Worm (Caenorhabditis elegans) whole organism, late embryonic: ENCODE data around the gene hdl-2.

ENCODE experiments used
- F13H6.1 ChIP-seq: sonication (generic microtip); optimal IDR thresholded peaks from 2 replicates; lab custom pipeline; 2016; ENCODE audit warnings: missing genetic modification characterization, missing compliant biosample characterization
- K02D7.2 ChIP-seq: sonication (generic microtip); optimal IDR thresholded peaks from 2 replicates; lab custom pipeline; 2017; ENCODE audit warnings: mild to moderate bottlenecking, missing genetic modification characterization, missing compliant biosample characterization
- Y22D7AL.16 ChIP-seq: sonication (generic microtip); optimal IDR thresholded peaks from 2 replicates; lab custom pipeline; 2016; ENCODE audit warnings: missing genetic modification characterization, missing compliant biosample characterization
- ama-1 ChIP-seq: fragments of 150-350 bp; optimal IDR thresholded peaks from 2 replicates; lab custom pipeline; 2014
- ceh-14 ChIP-seq: sonication (generic microtip); optimal IDR thresholded peaks from 2 replicates; lab custom pipeline; 2016; ENCODE audit warnings: missing genotype, missing genetic modification characterization, missing compliant biosample characterization
- ceh-18 ChIP-seq: sonication (generic microtip); optimal IDR thresholded peaks from 2 replicates; lab custom pipeline; 2016; ENCODE audit warnings: missing genetic modification characterization, missing compliant biosample characterization
- ceh-19 ChIP-seq: fragments of 200-800 bp; sonication (Bioruptor generic); optimal IDR thresholded peaks from 2 replicates; lab custom pipeline; 2018; ENCODE audit warnings: mild to moderate bottlenecking, missing genetic modification characterization, missing compliant biosample characterization
- ceh-24 ChIP-seq: sonication (generic microtip); optimal IDR thresholded peaks from 2 replicates; lab custom pipeline; 2016; ENCODE audit warnings: mild to moderate bottlenecking, missing genetic modification characterization, missing compliant biosample characterization
- ceh-31 ChIP-seq: sonication (generic microtip); optimal IDR thresholded peaks from 2 replicates; lab custom pipeline; 2016; ENCODE audit warnings: missing genetic modification characterization, missing compliant biosample characterization
- ceh-34 ChIP-seq: sonication (generic microtip); optimal IDR thresholded peaks from 2 replicates; lab custom pipeline; 2016; ENCODE audit warnings: mild to moderate bottlenecking, missing genetic modification characterization, missing compliant biosample characterization
- ceh-45 ChIP-seq: fragments of 200-800 bp; sonication (Bioruptor generic); IDR thresholded peaks from 2 replicates; pipeline ENCODE4 v1.3.6; 2022; ENCODE audit warnings: missing genetic modification reagents, missing genetic modification characterization, missing compliant biosample characterization
- ceh-48 ChIP-seq: sonication (generic microtip); optimal IDR thresholded peaks from 2 replicates; lab custom pipeline; 2016; ENCODE audit warnings: missing genetic modification characterization, inconsistent platforms, missing compliant biosample characterization
- ceh-6 ChIP-seq: fragments of 200-800 bp; sonication (Bioruptor generic); optimal IDR thresholded peaks from 2 replicates; lab custom pipeline; 2018; ENCODE audit warnings: mild to moderate bottlenecking, missing genetic modification characterization, missing compliant biosample characterization
- che-1 ChIP-seq: sonication (generic microtip); optimal IDR thresholded peaks from 2 replicates; lab custom pipeline; 2016; ENCODE audit warnings: mild to moderate bottlenecking, missing genetic modification characterization, missing compliant biosample characterization
- fkh-6 ChIP-seq: sonication (generic microtip); optimal IDR thresholded peaks from 2 replicates; lab custom pipeline; 2016; ENCODE audit warnings: missing genetic modification characterization, missing compliant biosample characterization
- hlh-15 ChIP-seq: sonication (generic microtip); optimal IDR thresholded peaks from 2 replicates; lab custom pipeline; 2016; ENCODE audit warnings: missing genetic modification characterization, missing compliant biosample characterization
- hlh-30 ChIP-seq: sonication (generic microtip); optimal IDR thresholded peaks from 2 replicates; lab custom pipeline; 2017; ENCODE audit warnings: antibody characterized with exemption, missing genetic modification characterization, missing compliant biosample characterization; ENCODE audit not compliant: insufficient read depth
- hlh-8 ChIP-seq: sonication (generic microtip); optimal IDR thresholded peaks from 2 replicates; lab custom pipeline; 2016; ENCODE audit warnings: missing genotype, missing genetic modification characterization, missing compliant biosample characterization
- lim-6 ChIP-seq: sonication (generic microtip); optimal IDR thresholded peaks from 2 replicates; lab custom pipeline; 2016; ENCODE audit warnings: missing genetic modification characterization, missing compliant biosample characterization
- lin-11 ChIP-seq: fragments of 200-800 bp; sonication (Bioruptor generic); optimal IDR thresholded peaks from 2 replicates; lab custom pipeline; 2018; ENCODE audit warnings: mild to moderate bottlenecking, missing genetic modification characterization, missing compliant biosample characterization
- nfya-1 ChIP-seq: sonication (generic microtip); optimal IDR thresholded peaks from 2 replicates; lab custom pipeline; 2017; ENCODE audit warnings: missing genetic modification characterization, mild to moderate bottlenecking, missing compliant biosample characterization, antibody characterized with exemption, moderate library complexity
- nhr-232 ChIP-seq: sonication (generic microtip); optimal IDR thresholded peaks from 2 replicates; lab custom pipeline; 2016; ENCODE audit warnings: missing genetic modification characterization, missing compliant biosample characterization
- npax-4 ChIP-seq: sonication (generic microtip); optimal IDR thresholded peaks from 2 replicates; lab custom pipeline; 2016; ENCODE audit warnings: missing genetic modification characterization, missing compliant biosample characterization
- pat-9 ChIP-seq: fragments of 200-800 bp; sonication (Bioruptor generic); optimal IDR thresholded peaks from 2 replicates; lab custom pipeline; 2018; ENCODE audit warnings: mild to moderate bottlenecking, missing genetic modification characterization, moderate library complexity, missing compliant biosample characterization
- pax-1 ChIP-seq: fragments of 150-350 bp; optimal IDR thresholded peaks from 2 replicates; lab custom pipeline; 2014; ENCODE audit warnings: missing biosample characterization, missing genetic modification characterization
- pha-2 ChIP-seq: sonication (generic microtip); optimal IDR thresholded peaks from 2 replicates; lab custom pipeline; 2017; ENCODE audit warnings: mild to moderate bottlenecking, missing genetic modification characterization, missing compliant biosample characterization
- pha-4 ChIP-seq: fragments of 150-350 bp; optimal IDR thresholded peaks from 2 replicates; lab custom pipeline; 2018; ENCODE audit warnings: missing biosample characterization, missing genetic modification reagents, missing genetic modification characterization
- pqm-1 ChIP-seq: sonication (generic microtip); optimal IDR thresholded peaks from 2 replicates; lab custom pipeline; 2016; ENCODE audit warnings: missing genetic modification characterization, missing compliant biosample characterization
- ref-2 ChIP-seq: sonication (generic microtip); optimal IDR thresholded peaks from 2 replicates; lab custom pipeline; 2016; ENCODE audit warnings: missing genetic modification characterization, missing compliant biosample characterization
- rnt-1 ChIP-seq: sonication (generic microtip); optimal IDR thresholded peaks from 2 replicates; lab custom pipeline; 2016; ENCODE audit warnings: missing genetic modification characterization, missing compliant biosample characterization
- tbx-2 ChIP-seq: sonication (generic microtip); optimal IDR thresholded peaks from 2 replicates; lab custom pipeline; 2016; ENCODE audit warnings: missing genetic modification characterization, missing compliant biosample characterization
- ttx-3 ChIP-seq: sonication (generic microtip); optimal IDR thresholded peaks from 2 replicates; lab custom pipeline; 2016; ENCODE audit warnings: missing genetic modification reagents, missing genetic modification characterization, missing compliant biosample characterization
- unc-3 ChIP-seq, 2 experiments: fragments of 200-800 bp in 1 of 2; sonication (Bioruptor generic) in 1 of 2; sonication (generic microtip) in 1 of 2; conservative IDR thresholded peaks in 1 of 2; optimal IDR thresholded peaks in 1 of 2; 2 replicates each; pipeline versions ENCODE4 v1.3.6 to Lab custom; 2016 to 2022; ENCODE audit warnings: missing compliant biosample characterization in 2 of 2, missing genetic modification characterization in 2 of 2, missing genetic modification reagents in 1 of 2
- unc-42 ChIP-seq: sonication (generic microtip); optimal IDR thresholded peaks from 2 replicates; lab custom pipeline; 2016; ENCODE audit warnings: missing genotype, missing genetic modification characterization, missing compliant biosample characterization
- unc-55 ChIP-seq: sonication (generic microtip); optimal IDR thresholded peaks from 2 replicates; lab custom pipeline; 2017; ENCODE audit warnings: missing biosample characterization, missing genetic modification reagents, missing genetic modification characterization
- zip-5 ChIP-seq: sonication (generic microtip); optimal IDR thresholded peaks from 2 replicates; lab custom pipeline; 2016; ENCODE audit warnings: missing genetic modification characterization, missing compliant biosample characterization
- ztf-16 ChIP-seq: sonication (generic microtip); optimal IDR thresholded peaks from 2 replicates; lab custom pipeline; 2017; ENCODE audit warnings: missing genetic modification characterization, missing compliant biosample characterization

The hdl-2 gene

ce11 chrIV:8892558-8892957 is 18.6 kb downstream of the hdl-2 start, which contains the start of gene C27B7.2:
TSS of gene C27B7.2 (plus strand) at chrIV:8892858.
- TF ChIP-seq ama-1 (lab: Kevin White, UChicago) (no peak), zip-5 (tag; lab: Kevin White, UChicago) (no peak), nfya-1 (no peak), ceh-45 (no peak), ztf-16 (tag; lab: Kevin White, UChicago) (no peak), ttx-3 (tag; lab: Kevin White, UChicago) (no peak), ceh-6 (GFP tag; lab: Kevin White, UChicago) (no peak), che-1 (tag; lab: Kevin White, UChicago) (no peak), pat-9 (tag; lab: Kevin White, UChicago) (no peak), nhr-232 (tag; lab: Kevin White, UChicago) (no peak), Y22D7AL.16 (tag; lab: Kevin White, UChicago) (no peak), hlh-15 (tag; lab: Kevin White, UChicago) (no peak), pha-2 (no peak), ceh-14 (tag; lab: Kevin White, UChicago) (no peak), unc-3 (GFP tag; conservative IDR thresholded peaks at IDR 0.05; lab: Robert Waterston, UW) (no peak), unc-3 (tag; optimal IDR thresholded peaks at IDR 0.05; lab: Kevin White, UChicago) (no peak), pqm-1 (tag; lab: Kevin White, UChicago) (no peak), ceh-24 (no peak), ceh-18 (no peak), K02D7.2 (tag; lab: Kevin White, UChicago) (no peak), pha-4 (tag; lab: Kevin White, UChicago) (no peak)

ce11 chrIV:8893746-8894145 is 19.8 kb downstream of the hdl-2 start, which contains the start of gene rad-54.L2:
TSS of gene rad-54.L2 (plus strand) at chrIV:8894077.
- peak; percentile 46 for TF ChIP-seq pax-1 (tag; lab: Kevin White, UChicago)
- TF ChIP-seq nfya-1: peak; percentile 0
- TF ChIP-seq lin-11: no peak
- peak; percentile 40 for TF ChIP-seq ceh-31 (tag; lab: Kevin White, UChicago)
- TF ChIP-seq npax-4 (tag; lab: Kevin White, UChicago): no peak
- no peak for TF ChIP-seq F13H6.1 (tag; lab: Kevin White, UChicago)
- no peak for TF ChIP-seq unc-42 (tag; lab: Kevin White, UChicago)
- TF ChIP-seq hlh-30 (tag; lab: Kevin White, UChicago): peak; percentile 55
- peak; percentile 62 for TF ChIP-seq unc-55 (GFP tag; lab: Kevin White, UChicago)
- TF ChIP-seq, all 69 proteins: peak for 5

ce11 chrIV:8901346-8901745 is 27.4 kb downstream of the hdl-2 start, which contains the start of gene C27B7.5:
TSS of gene C27B7.5 (plus strand) at chrIV:8901646.
- no peak for TF ChIP-seq fkh-6
- no peak for TF ChIP-seq ama-1 (lab: Kevin White, UChicago)
- no peak for TF ChIP-seq tbx-2 (tag; lab: Kevin White, UChicago)
- TF ChIP-seq pqm-1 (tag; lab: Kevin White, UChicago): no peak
- no peak for TF ChIP-seq ceh-18
- no peak for TF ChIP-seq rnt-1 (tag; lab: Kevin White, UChicago)
- no peak for TF ChIP-seq lim-6 (tag; lab: Kevin White, UChicago)
- no peak for TF ChIP-seq npax-4 (tag; lab: Kevin White, UChicago)
- no peak for TF ChIP-seq hlh-8 (tag; lab: Kevin White, UChicago)
- TF ChIP-seq ceh-34 (tag; lab: Kevin White, UChicago): no peak
- no peak for TF ChIP-seq K02D7.2 (tag; lab: Kevin White, UChicago)
- no peak for TF ChIP-seq ceh-19 (GFP tag; lab: Kevin White, UChicago)
- no peak for TF ChIP-seq ref-2 (tag; lab: Kevin White, UChicago)
- TF ChIP-seq pax-1 (tag; lab: Kevin White, UChicago): no peak
- TF ChIP-seq nfya-1: no peak
- TF ChIP-seq unc-55 (GFP tag; lab: Kevin White, UChicago): no peak

ce11 chrIV:8906164-8906563 is 32.2 kb downstream of the hdl-2 start, which contains the start of gene C27B7.6:
TSS of gene C27B7.6 (minus strand) at chrIV:8906345.
- peak; percentile 69 for TF ChIP-seq unc-55 (GFP tag; lab: Kevin White, UChicago)
- no peak for TF ChIP-seq ceh-48
